6 fruit fly cellular contexts compared by ENCODE assay signal in genomic region chrX:4937222-4938071, dm6.
TF ChIP-seq lines count a peak whose summit lies in the region.

No protein-coding gene starts in this region.

- TF ChIP-seq CTCF in whole organism, embryonic (GFP tag; optimal IDR thresholded peaks at IDR 0.05; lab: Kevin White, UChicago), result no peak

TF ChIP-seq in Kc167, 6 proteins besides CTCF, POLR2A, EP300 and RAD21:
- TF ChIP-seq h (optimal IDR thresholded peaks at IDR 0.05; lab: Kevin White, UChicago) (no peak), Sin3A (optimal IDR thresholded peaks at IDR 0.05; lab: Kevin White, UChicago) (no peak), psq (optimal IDR thresholded peaks at IDR 0.05; lab: Kevin White, UChicago) (peak; percentile 7)

TF ChIP-seq in whole organism, adult, 20 proteins besides CTCF, POLR2A, EP300 and RAD21 (continues in another document):
- TF ChIP-seq pad (GFP tag; optimal IDR thresholded peaks at IDR 0.05; lab: Kevin White, UChicago), result no peak
- TF ChIP-seq bab1 (GFP tag; optimal IDR thresholded peaks at IDR 0.05; lab: Kevin White, UChicago), result peak; percentile 18
- TF ChIP-seq CG33017 (tag; optimal IDR thresholded peaks at IDR 0.05; lab: Kevin White, UChicago), result no peak
- TF ChIP-seq Crg-1 (GFP tag; optimal IDR thresholded peaks at IDR 0.05; lab: Kevin White, UChicago), result no peak
- no peak for TF ChIP-seq CG7045 (GFP tag; optimal IDR thresholded peaks at IDR 0.05; lab: Kevin White, UChicago)
- TF ChIP-seq CG11617 (GFP tag; optimal IDR thresholded peaks at IDR 0.05; lab: Kevin White, UChicago), result no peak
- no peak for TF ChIP-seq CG5204 (GFP tag; optimal IDR thresholded peaks at IDR 0.05; lab: Kevin White, UChicago)
- peak; percentile 3 for TF ChIP-seq CG1620 (GFP tag; optimal IDR thresholded peaks at IDR 0.05; lab: Kevin White, UChicago)
- peak; percentile 18 for TF ChIP-seq Mnt (GFP tag; optimal IDR thresholded peaks at IDR 0.05; lab: Kevin White, UChicago)
- no peak for TF ChIP-seq cnc (optimal IDR thresholded peaks at IDR 0.05; lab: Kevin White, UChicago)
- peak; percentile 40 for TF ChIP-seq tj (GFP tag; optimal IDR thresholded peaks at IDR 0.05; lab: Kevin White, UChicago)
- no peak for TF ChIP-seq cic (GFP tag; optimal IDR thresholded peaks at IDR 0.05; lab: Kevin White, UChicago)
- peak; percentile 78 for TF ChIP-seq ovo (GFP tag; optimal IDR thresholded peaks at IDR 0.05; lab: Kevin White, UChicago)
- TF ChIP-seq kay (GFP tag; lab: Kevin White, UChicago; ENCODE audit: borderline replicate concordance), result no peak
- no peak for TF ChIP-seq CG12768 (GFP tag; optimal IDR thresholded peaks at IDR 0.05; lab: Kevin White, UChicago)
- no peak for TF ChIP-seq toe (GFP tag; optimal IDR thresholded peaks at IDR 0.05; lab: Kevin White, UChicago)
- no peak for TF ChIP-seq Clk (GFP tag; optimal IDR thresholded peaks at IDR 0.05; lab: Kevin White, UChicago)
- TF ChIP-seq Hr96 (GFP tag; optimal IDR thresholded peaks at IDR 0.05; lab: Kevin White, UChicago), result no peak

TF ChIP-seq in whole organism, embryonic, 481 proteins besides CTCF, POLR2A, EP300 and RAD21 (continues in another document):
- TF ChIP-seq ftz-f1 (GFP tag; optimal IDR thresholded peaks at IDR 0.05; lab: Kevin White, UChicago), result peak; percentile 41
- no peak for TF ChIP-seq CG15479 (GFP tag; optimal IDR thresholded peaks at IDR 0.05; lab: Kevin White, UChicago)
- TF ChIP-seq nom (GFP tag; optimal IDR thresholded peaks at IDR 0.05; lab: Kevin White, UChicago), result peak; percentile 1
- TF ChIP-seq dmrt11E (tag; optimal IDR thresholded peaks at IDR 0.05; lab: Kevin White, UChicago), result no peak
- TF ChIP-seq odd (GFP tag; optimal IDR thresholded peaks at IDR 0.05; lab: Kevin White, UChicago), result peak; percentile 21
- TF ChIP-seq pum (GFP tag; optimal IDR thresholded peaks at IDR 0.05; lab: Kevin White, UChicago), result no peak
- peak; percentile 19 for TF ChIP-seq Med (GFP tag; lab: Kevin White, UChicago)
- TF ChIP-seq Mes4 (GFP tag; optimal IDR thresholded peaks at IDR 0.05; lab: Kevin White, UChicago), result no peak
- peak; percentile 93 for TF ChIP-seq Blimp-1 (GFP tag; optimal IDR thresholded peaks at IDR 0.05; lab: Kevin White, UChicago)
- no peak for TF ChIP-seq maf-S (GFP tag; optimal IDR thresholded peaks at IDR 0.05; lab: Kevin White, UChicago)
- TF ChIP-seq Pdp1 (GFP tag; optimal IDR thresholded peaks at IDR 0.05; lab: Kevin White, UChicago), result peak in 1 of 2 experiments; percentile 82
- TF ChIP-seq chinmo (GFP tag; IDR thresholded peaks at IDR 0.05; lab: Robert Waterston, UW; ENCODE audit: partially characterized antibody), result 0 out of 4 replicates have a peak, but pooled peaks have one; percentile 57
- no peak for TF ChIP-seq grn (GFP tag; optimal IDR thresholded peaks at IDR 0.05; lab: Kevin White, UChicago)
- TF ChIP-seq gem (tag; optimal IDR thresholded peaks at IDR 0.05; lab: Kevin White, UChicago), result no peak
- no peak for TF ChIP-seq sim (GFP tag; IDR thresholded peaks at IDR 0.05; lab: Robert Waterston, UW)
- TF ChIP-seq CG32772 (GFP tag; IDR thresholded peaks at IDR 0.05; lab: Robert Waterston, UW), result peak; percentile 64
- TF ChIP-seq E2f1 (GFP tag; IDR thresholded peaks at IDR 0.05; lab: Robert Waterston, UW), result peak; percentile 53; the same call in 1 of the 2 replicates
- TF ChIP-seq Fer1 (GFP tag; optimal IDR thresholded peaks at IDR 0.05; lab: Kevin White, UChicago), result peak; percentile 10

TF ChIP-seq in whole organism, prepupa, 60 proteins besides CTCF, POLR2A, EP300 and RAD21 (continues in another document):
- TF ChIP-seq Eip78C (GFP tag; lab: Kevin White, UChicago) (peak; percentile 79), CG7368 (GFP tag; optimal IDR thresholded peaks at IDR 0.05; lab: Kevin White, UChicago) (no peak), CG6792 (GFP tag; optimal IDR thresholded peaks at IDR 0.05; lab: Kevin White, UChicago) (no peak), dsx (GFP tag; optimal IDR thresholded peaks at IDR 0.05; lab: Kevin White, UChicago; ENCODE audit: poor library complexity, severe bottlenecking) (no peak), Hr4 (GFP tag; optimal IDR thresholded peaks at IDR 0.05; lab: Kevin White, UChicago) (no peak), ss (GFP tag; optimal IDR thresholded peaks at IDR 0.05; lab: Kevin White, UChicago) (peak; percentile 15 to 41), Sox14 (GFP tag; optimal IDR thresholded peaks at IDR 0.05; lab: Kevin White, UChicago) (no peak), CG6808 (GFP tag; optimal IDR thresholded peaks at IDR 0.05; lab: Kevin White, UChicago) (no peak), CG8319 (GFP tag; optimal IDR thresholded peaks at IDR 0.05; lab: Kevin White, UChicago) (no peak), CG6163 (GFP tag; IDR thresholded peaks at IDR 0.05; lab: Robert Waterston, UW) (no peak; the same call in 2 of the 3 replicates), achi (GFP tag; optimal IDR thresholded peaks at IDR 0.05; lab: Kevin White, UChicago) (peak; percentile 66), Blimp-1 (GFP tag; optimal IDR thresholded peaks at IDR 0.05; lab: Kevin White, UChicago) (peak; percentile 74), fkh (GFP tag; optimal IDR thresholded peaks at IDR 0.05; lab: Kevin White, UChicago) (peak; percentile 60), CG10631 (GFP tag; optimal IDR thresholded peaks at IDR 0.05; lab: Kevin White, UChicago) (no peak), Sox102F (GFP tag; optimal IDR thresholded peaks at IDR 0.05; lab: Kevin White, UChicago) (peak; percentile 15), Lpt (GFP tag; optimal IDR thresholded peaks at IDR 0.05; lab: Kevin White, UChicago) (no peak), spab (GFP tag; optimal IDR thresholded peaks at IDR 0.05; lab: Kevin White, UChicago) (no peak), OdsH (GFP tag; optimal IDR thresholded peaks at IDR 0.05; lab: Kevin White, UChicago) (no peak), CG32006 (GFP tag; optimal IDR thresholded peaks at IDR 0.05; lab: Kevin White, UChicago) (no peak), svp (GFP tag; lab: Kevin White, UChicago) (peak; percentile 59)

TF ChIP-seq in whole organism, pupa, 21 proteins besides CTCF, POLR2A, EP300 and RAD21:
- TF ChIP-seq Pif1B (GFP tag; optimal IDR thresholded peaks at IDR 0.05; lab: Kevin White, UChicago), result peak; percentile 14
- no peak for TF ChIP-seq Ets98B (GFP tag; IDR thresholded peaks at IDR 0.05; lab: Robert Waterston, UW)
- TF ChIP-seq CG34367 (tag; optimal IDR thresholded peaks at IDR 0.05; lab: Kevin White, UChicago), result no peak
- TF ChIP-seq CG10348 (GFP tag; IDR thresholded peaks at IDR 0.05; lab: Robert Waterston, UW), result no peak
- peak; percentile 31 for TF ChIP-seq EcR (GFP tag; optimal IDR thresholded peaks at IDR 0.05; lab: Kevin White, UChicago)
- TF ChIP-seq fd96Ca (GFP tag; IDR thresholded peaks at IDR 0.05; lab: Robert Waterston, UW), result no peak
- TF ChIP-seq CG8301 (tag; optimal IDR thresholded peaks at IDR 0.05; lab: Kevin White, UChicago), result no peak
- TF ChIP-seq Pif1A (GFP tag; optimal IDR thresholded peaks at IDR 0.05; lab: Kevin White, UChicago), result peak; percentile 7
- TF ChIP-seq Snoo (tag; optimal IDR thresholded peaks at IDR 0.05; lab: Kevin White, UChicago), result no peak

TF ChIP-seq in whole organism, wandering third instar larva, 38 proteins besides CTCF, POLR2A, EP300 and RAD21:
- no peak for TF ChIP-seq brk (GFP tag; optimal IDR thresholded peaks at IDR 0.05; lab: Kevin White, UChicago)
- TF ChIP-seq psq (GFP tag; optimal IDR thresholded peaks at IDR 0.05; lab: Kevin White, UChicago), result peak; percentile 46
- peak; percentile 29 for TF ChIP-seq rgr (GFP tag; optimal IDR thresholded peaks at IDR 0.05; lab: Kevin White, UChicago)
